Worm (Caenorhabditis elegans) whole organism, L2 larva: ENCODE results near the gene ced-11.

Source experiments
- ceh-16 ChIP-seq: fragments of 150-350 bp; optimal IDR thresholded peaks from 2 replicates; lab custom pipeline; 2014; ENCODE audit warnings: missing biosample characterization, missing genetic modification characterization
- crh-2 ChIP-seq: sonication (generic microtip); optimal IDR thresholded peaks from 2 replicates; lab custom pipeline; 2017; ENCODE audit warnings: missing biosample characterization, missing genetic modification characterization
- egl-27 ChIP-seq: sonication (generic microtip); optimal IDR thresholded peaks from 3 replicates; lab custom pipeline; 2017; ENCODE audit warnings: missing biosample characterization, missing genetic modification reagents, missing genetic modification characterization
- elt-1 ChIP-seq: fragments of 150-350 bp; optimal IDR thresholded peaks from 2 replicates; lab custom pipeline; 2014; ENCODE audit warnings: missing biosample characterization, missing genetic modification characterization
- fos-1 ChIP-seq: fragments of 150-350 bp; optimal IDR thresholded peaks from 2 replicates; lab custom pipeline; 2014; ENCODE audit warnings: missing biosample characterization, missing genetic modification characterization
- gmeb-1 ChIP-seq: fragments of 150-350 bp; optimal IDR thresholded peaks from 2 replicates; lab custom pipeline; 2014; ENCODE audit warnings: missing biosample characterization, missing genetic modification characterization
- lin-11 ChIP-seq: fragments of 150-350 bp; sonication (generic microtip); optimal IDR thresholded peaks from 2 replicates; lab custom pipeline; 2014; ENCODE audit warnings: missing biosample characterization, missing genetic modification characterization, inconsistent platforms, mixed read lengths
- lin-39 ChIP-seq: fragments of 150-350 bp; optimal IDR thresholded peaks from 2 replicates; lab custom pipeline; 2014; ENCODE audit warnings: missing biosample characterization, missing genetic modification reagents, missing genetic modification characterization
- nhr-129 ChIP-seq: fragments of 150-350 bp; optimal IDR thresholded peaks from 2 replicates; lab custom pipeline; 2014; ENCODE audit warnings: missing biosample characterization, missing genetic modification characterization
- nhr-25 ChIP-seq: fragments of 150-350 bp; sonication (generic microtip); optimal IDR thresholded peaks from 3 replicates; lab custom pipeline; 2014; ENCODE audit warnings: missing biosample characterization, missing genetic modification characterization
- sma-9 ChIP-seq, 2 experiments: fragments of 150-350 bp in 1 of 2; sonication (generic microtip) in 1 of 2; optimal IDR thresholded peaks; 2 replicates each; lab custom pipeline; 2014 to 2016; ENCODE audit warnings: missing genetic modification characterization in 2 of 2, mild to moderate bottlenecking in 1 of 2, missing biosample characterization in 1 of 2, missing compliant biosample characterization in 1 of 2, missing genetic modification reagents in 1 of 2, moderate library complexity in 1 of 2
- ztf-4 ChIP-seq: fragments of 150-350 bp; optimal IDR thresholded peaks from 2 replicates; lab custom pipeline; 2014; ENCODE audit warnings: missing biosample characterization, missing genetic modification characterization

The ced-11 gene

ce11 chrIII:9173239-9173638, 53.9 kb downstream of the ced-11 start:
- no peak for TF ChIP-seq nhr-129 (tag; lab: Kevin White, UChicago)
- TF ChIP-seq ceh-16 (tag; lab: Kevin White, UChicago), result no peak
- no peak for TF ChIP-seq nhr-25
- TF ChIP-seq sma-9 (GFP tag; optimal IDR thresholded peaks at IDR 0.05; lab: Kevin White, UChicago), result peak; percentile 21
- no peak for TF ChIP-seq sma-9 (tag; optimal IDR thresholded peaks at IDR 0.05; lab: Kevin White, UChicago)
- TF ChIP-seq lin-11 (tag; lab: Kevin White, UChicago), result no peak
- TF ChIP-seq fos-1 (tag; lab: Kevin White, UChicago), result peak; percentile 33
- TF ChIP-seq egl-27 (tag; lab: Kevin White, UChicago), result no peak
- TF ChIP-seq ztf-4 (tag; lab: Kevin White, UChicago), result no peak
- no peak for TF ChIP-seq gmeb-1 (tag; lab: Kevin White, UChicago)
- TF ChIP-seq crh-2, result no peak
- TF ChIP-seq lin-39 (tag; lab: Kevin White, UChicago), result no peak
- no peak for TF ChIP-seq elt-1 (tag; lab: Kevin White, UChicago)
- TF ChIP-seq, all 48 proteins: peak for 2
